1 fruit fly cellular context compared by ENCODE assay signal in genomic region chr3R:27111784-27112602, dm6.
TF ChIP-seq lines count a peak whose summit lies in the region.

TSS of gene gb (minus strand) at chr3R:27112270.
TSS of gene CG5815 (plus strand) at chr3R:27112566.

TF ChIP-seq in whole organism, embryonic, 481 proteins besides CTCF, POLR2A, EP300 and RAD21 (continued from another document and continues in another):
- TF ChIP-seq CG30431 (GFP tag; optimal IDR thresholded peaks at IDR 0.05; lab: Kevin White, UChicago): peak; percentile 89
- TF ChIP-seq CHES-1-like (GFP tag; optimal IDR thresholded peaks at IDR 0.05; lab: Kevin White, UChicago): peak; percentile 47
- TF ChIP-seq CG5953 (GFP tag; IDR thresholded peaks at IDR 0.05; lab: Robert Waterston, UW): peak; percentile 80
- TF ChIP-seq az2 (GFP tag; optimal IDR thresholded peaks at IDR 0.05; lab: Kevin White, UChicago): peak; percentile 92
- peak; percentile 65 for TF ChIP-seq CG17186 (GFP tag; optimal IDR thresholded peaks at IDR 0.05; lab: Kevin White, UChicago)
- TF ChIP-seq ATbp (GFP tag; optimal IDR thresholded peaks at IDR 0.05; lab: Kevin White, UChicago): peak; percentile 54
- peak; percentile 66 for TF ChIP-seq pum (GFP tag; optimal IDR thresholded peaks at IDR 0.05; lab: Kevin White, UChicago)
- peak; percentile 91 for TF ChIP-seq CG17385 (GFP tag; optimal IDR thresholded peaks at IDR 0.05; lab: Kevin White, UChicago)
- TF ChIP-seq HHEX (GFP tag; optimal IDR thresholded peaks at IDR 0.05; lab: Kevin White, UChicago): peak; percentile 89
- peak; percentile 83 for TF ChIP-seq CG7372 (GFP tag; IDR thresholded peaks at IDR 0.05; lab: Robert Waterston, UW)
- peak; percentile 88 for TF ChIP-seq gro (GFP tag; optimal IDR thresholded peaks at IDR 0.05; lab: Kevin White, UChicago)
- TF ChIP-seq CG7839 (tag; optimal IDR thresholded peaks at IDR 0.05; lab: Kevin White, UChicago): peak; percentile 88
- TF ChIP-seq kni (GFP tag; optimal IDR thresholded peaks at IDR 0.05; lab: Kevin White, UChicago): peak; percentile 98
- peak; percentile 85 for TF ChIP-seq CG18764 (GFP tag; optimal IDR thresholded peaks at IDR 0.05; lab: Kevin White, UChicago)
- peak; percentile 93 for TF ChIP-seq CG2712 (tag; optimal IDR thresholded peaks at IDR 0.05; lab: Kevin White, UChicago)
- peak; percentile 65 for TF ChIP-seq CG10321 (GFP tag; IDR thresholded peaks at IDR 0.05; lab: Robert Waterston, UW)
- peak; percentile 59 for TF ChIP-seq Atf-2 (GFP tag; optimal IDR thresholded peaks at IDR 0.05; lab: Kevin White, UChicago)
- peak; percentile 60; the same call in 1 of the 2 replicates for TF ChIP-seq Lim3 (GFP tag; IDR thresholded peaks at IDR 0.05; lab: Robert Waterston, UW)
- TF ChIP-seq CG2889 (GFP tag; IDR thresholded peaks at IDR 0.05; lab: Robert Waterston, UW): peak; percentile 85
- TF ChIP-seq corto (GFP tag; optimal IDR thresholded peaks at IDR 0.05; lab: Kevin White, UChicago): peak; percentile 88
- peak; percentile 77 for TF ChIP-seq B-H1 (GFP tag; IDR thresholded peaks at IDR 0.05; lab: Robert Waterston, UW)
- peak; percentile 32 for TF ChIP-seq CG15073 (GFP tag; optimal IDR thresholded peaks at IDR 0.05; lab: Kevin White, UChicago)
- peak; percentile 90 for TF ChIP-seq NFAT (GFP tag; IDR thresholded peaks at IDR 0.05; lab: Robert Waterston, UW)
- peak; percentile 86 for TF ChIP-seq CG5245 (GFP tag; optimal IDR thresholded peaks at IDR 0.05; lab: Kevin White, UChicago)
- TF ChIP-seq CG6683 (GFP tag; optimal IDR thresholded peaks at IDR 0.05; lab: Kevin White, UChicago): peak; percentile 81
- peak; percentile 95 for TF ChIP-seq Hmr (GFP tag; optimal IDR thresholded peaks at IDR 0.05; lab: Kevin White, UChicago)
- peak; percentile 83 for TF ChIP-seq BtbVII (GFP tag; optimal IDR thresholded peaks at IDR 0.05; lab: Kevin White, UChicago)
- peak; percentile 83 for TF ChIP-seq rib (GFP tag; IDR thresholded peaks at IDR 0.05; lab: Robert Waterston, UW)
- TF ChIP-seq cas (GFP tag; IDR thresholded peaks at IDR 0.05; lab: Robert Waterston, UW): peak; percentile 88
- peak; percentile 90 for TF ChIP-seq lbe (GFP tag; optimal IDR thresholded peaks at IDR 0.05; lab: Kevin White, UChicago)
- peak in 1 of 2 experiments; percentile 54 for TF ChIP-seq Hr78 (GFP tag; optimal IDR thresholded peaks at IDR 0.05; lab: Kevin White, UChicago)
- TF ChIP-seq CG17912 (GFP tag; optimal IDR thresholded peaks at IDR 0.05; lab: Kevin White, UChicago): peak; percentile 66
- peak; percentile 75; the same call in 2 of the 3 replicates for TF ChIP-seq CG11560 (tag; IDR thresholded peaks at IDR 0.05; lab: Robert Waterston, UW)
- TF ChIP-seq CG17612 (GFP tag; IDR thresholded peaks at IDR 0.05; lab: Robert Waterston, UW): peak; percentile 63; the same call in 1 of the 2 replicates
- peak; percentile 91 for TF ChIP-seq Ada2b (GFP tag; IDR thresholded peaks at IDR 0.05; lab: Robert Waterston, UW)
- TF ChIP-seq CG11093 (GFP tag; IDR thresholded peaks at IDR 0.05; lab: Robert Waterston, UW): peak; percentile 73
- TF ChIP-seq nerfin-1 (tag; optimal IDR thresholded peaks at IDR 0.05; lab: Kevin White, UChicago): peak; percentile 79
- peak; percentile 79 for TF ChIP-seq fu2 (GFP tag; optimal IDR thresholded peaks at IDR 0.05; lab: Kevin White, UChicago)
- peak; percentile 87 for TF ChIP-seq trem (tag; optimal IDR thresholded peaks at IDR 0.05; lab: Kevin White, UChicago)
- TF ChIP-seq CG11723 (GFP tag; optimal IDR thresholded peaks at IDR 0.05; lab: Kevin White, UChicago): no peak
- TF ChIP-seq Med (GFP tag; lab: Kevin White, UChicago): peak; percentile 97
- peak; percentile 78 for TF ChIP-seq CG31388 (GFP tag; optimal IDR thresholded peaks at IDR 0.05; lab: Kevin White, UChicago)
- peak; percentile 85 for TF ChIP-seq ewg (GFP tag; optimal IDR thresholded peaks at IDR 0.05; lab: Kevin White, UChicago)
- peak; percentile 88 for TF ChIP-seq CG7987 (GFP tag; optimal IDR thresholded peaks at IDR 0.05; lab: Kevin White, UChicago)
- peak; percentile 79 for TF ChIP-seq croc (GFP tag; conservative IDR thresholded peaks at IDR 0.05; lab: Robert Waterston, UW)
- TF ChIP-seq nmo (GFP tag; optimal IDR thresholded peaks at IDR 0.05; lab: Kevin White, UChicago): peak; percentile 94
- TF ChIP-seq repo (GFP tag; optimal IDR thresholded peaks at IDR 0.05; lab: Kevin White, UChicago): no peak
- peak; percentile 89 for TF ChIP-seq CG11247 (GFP tag; IDR thresholded peaks at IDR 0.05; lab: Robert Waterston, UW)
- peak; percentile 95 for TF ChIP-seq tin (GFP tag; optimal IDR thresholded peaks at IDR 0.05; lab: Kevin White, UChicago)
- TF ChIP-seq sens-2 (GFP tag; IDR thresholded peaks at IDR 0.05; lab: Robert Waterston, UW): peak; percentile 73; the same call in 1 of the 2 replicates
- peak; percentile 93 for TF ChIP-seq chn (GFP tag; optimal IDR thresholded peaks at IDR 0.05; lab: Kevin White, UChicago)
- TF ChIP-seq nom (GFP tag; optimal IDR thresholded peaks at IDR 0.05; lab: Kevin White, UChicago): no peak
- peak; percentile 86 for TF ChIP-seq tna (GFP tag; IDR thresholded peaks at IDR 0.05; lab: Robert Waterston, UW; ENCODE audit: partially characterized antibody)
- TF ChIP-seq CG4328 (GFP tag; optimal IDR thresholded peaks at IDR 0.05; lab: Kevin White, UChicago): peak; percentile 85
- TF ChIP-seq Asciz (GFP tag; optimal IDR thresholded peaks at IDR 0.05; lab: Kevin White, UChicago): peak; percentile 70
- peak; percentile 92 for TF ChIP-seq Sry-β (GFP tag; optimal IDR thresholded peaks at IDR 0.05; lab: Kevin White, UChicago)
- TF ChIP-seq Camta (GFP tag; optimal IDR thresholded peaks at IDR 0.05; lab: Kevin White, UChicago): peak; percentile 73
- TF ChIP-seq disco-r (GFP tag; optimal IDR thresholded peaks at IDR 0.05; lab: Kevin White, UChicago): peak; percentile 38
- peak; percentile 73 for TF ChIP-seq peb (GFP tag; IDR thresholded peaks at IDR 0.05; lab: Robert Waterston, UW)
- TF ChIP-seq ac (GFP tag; optimal IDR thresholded peaks at IDR 0.05; lab: Kevin White, UChicago): peak; percentile 52
- no peak for TF ChIP-seq CG12071 (GFP tag; optimal IDR thresholded peaks at IDR 0.05; lab: Kevin White, UChicago)
- TF ChIP-seq hbn (GFP tag; IDR thresholded peaks at IDR 0.05; lab: Robert Waterston, UW; ENCODE audit: partially characterized antibody): peak; percentile 94
- peak; percentile 95 for TF ChIP-seq lab (GFP tag; optimal IDR thresholded peaks at IDR 0.05; lab: Kevin White, UChicago)
- TF ChIP-seq gce (GFP tag; IDR thresholded peaks at IDR 0.05; lab: Robert Waterston, UW): peak; percentile 84
- peak; percentile 86 for TF ChIP-seq Opbp (GFP tag; IDR thresholded peaks at IDR 0.05; lab: Robert Waterston, UW; ENCODE audit: partially characterized antibody)
- peak; percentile 76 for TF ChIP-seq CG10274 (GFP tag; optimal IDR thresholded peaks at IDR 0.05; lab: Kevin White, UChicago)
- TF ChIP-seq zfh2 (GFP tag; optimal IDR thresholded peaks at IDR 0.05; lab: Kevin White, UChicago): peak; percentile 89
- TF ChIP-seq CG17361 (GFP tag; IDR thresholded peaks at IDR 0.05; lab: Robert Waterston, UW): peak; percentile 94
- TF ChIP-seq exex (tag; optimal IDR thresholded peaks at IDR 0.05; lab: Kevin White, UChicago): peak; percentile 61
- peak; percentile 87 for TF ChIP-seq CG18262 (tag; optimal IDR thresholded peaks at IDR 0.05; lab: Kevin White, UChicago)
- TF ChIP-seq zen (tag; optimal IDR thresholded peaks at IDR 0.05; lab: Kevin White, UChicago): peak; percentile 81
- TF ChIP-seq ash1 (GFP tag; optimal IDR thresholded peaks at IDR 0.05; lab: Kevin White, UChicago): no peak
- peak; percentile 93 for TF ChIP-seq CG3847 (GFP tag; IDR thresholded peaks at IDR 0.05; lab: Robert Waterston, UW)
- no peak for TF ChIP-seq dmrt99B (tag; optimal IDR thresholded peaks at IDR 0.05; lab: Kevin White, UChicago)
- 0 out of 3 replicates have a peak, but pooled peaks have one; percentile 53 for TF ChIP-seq sr (GFP tag; IDR thresholded peaks at IDR 0.05; lab: Robert Waterston, UW)
- peak; percentile 74; the same call in 2 of the 4 replicates for TF ChIP-seq chinmo (GFP tag; IDR thresholded peaks at IDR 0.05; lab: Robert Waterston, UW; ENCODE audit: partially characterized antibody)
- TF ChIP-seq lov (optimal IDR thresholded peaks at IDR 0.05; lab: Kevin White, UChicago): no peak
- peak; percentile 20; the same call in 1 of the 3 replicates for TF ChIP-seq lov (GFP tag; IDR thresholded peaks at IDR 0.05; lab: Robert Waterston, UW)
- TF ChIP-seq CG9215 (GFP tag; IDR thresholded peaks at IDR 0.05; lab: Robert Waterston, UW): peak; percentile 89
- TF ChIP-seq CG15514 (GFP tag; optimal IDR thresholded peaks at IDR 0.05; lab: Kevin White, UChicago): peak; percentile 87
- no peak; the same call in 1 of the 3 replicates for TF ChIP-seq z (GFP tag; IDR thresholded peaks at IDR 0.05; lab: Robert Waterston, UW)
- peak; percentile 96 for TF ChIP-seq Scr (GFP tag; IDR thresholded peaks at IDR 0.05; lab: Robert Waterston, UW; ENCODE audit: partially characterized antibody)
- peak; percentile 92 for TF ChIP-seq Sox102F (GFP tag; optimal IDR thresholded peaks at IDR 0.05; lab: Kevin White, UChicago)
- TF ChIP-seq gem (tag; optimal IDR thresholded peaks at IDR 0.05; lab: Kevin White, UChicago): peak; percentile 93
- TF ChIP-seq Gsc (GFP tag; IDR thresholded peaks at IDR 0.05; lab: Robert Waterston, UW): no peak
- no peak for TF ChIP-seq CG7745 (tag; optimal IDR thresholded peaks at IDR 0.05; lab: Kevin White, UChicago)
- peak; percentile 98 for TF ChIP-seq Doc3 (GFP tag; IDR thresholded peaks at IDR 0.05; lab: Robert Waterston, UW; ENCODE audit: partially characterized antibody)
- peak; percentile 67 for TF ChIP-seq Atf3 (GFP tag; optimal IDR thresholded peaks at IDR 0.05; lab: Kevin White, UChicago)
- peak; percentile 76 for TF ChIP-seq Hmx (GFP tag; optimal IDR thresholded peaks at IDR 0.05; lab: Kevin White, UChicago)
- peak; percentile 82 for TF ChIP-seq CG14050 (GFP tag; IDR thresholded peaks at IDR 0.05; lab: Robert Waterston, UW)
- TF ChIP-seq D19A (tag; optimal IDR thresholded peaks at IDR 0.05; lab: Kevin White, UChicago): peak; percentile 79
- TF ChIP-seq Pdp1 (GFP tag; optimal IDR thresholded peaks at IDR 0.05; lab: Kevin White, UChicago): peak; percentile 84 to 85
- TF ChIP-seq CG7786 (GFP tag; optimal IDR thresholded peaks at IDR 0.05; lab: Kevin White, UChicago): peak; percentile 67
- TF ChIP-seq CG2678 (tag; optimal IDR thresholded peaks at IDR 0.05; lab: Kevin White, UChicago): peak; percentile 92
- peak; percentile 78 to 84 for TF ChIP-seq chif (GFP tag; optimal IDR thresholded peaks at IDR 0.05; lab: Kevin White, UChicago)
- TF ChIP-seq sens (GFP tag; lab: Kevin White, UChicago): peak; percentile 97
- TF ChIP-seq CG7357 (GFP tag; IDR thresholded peaks at IDR 0.05; lab: Robert Waterston, UW): peak; percentile 78
- peak; percentile 80 for TF ChIP-seq CG13624 (GFP tag; optimal IDR thresholded peaks at IDR 0.05; lab: Kevin White, UChicago)
- TF ChIP-seq CG9437 (GFP tag; optimal IDR thresholded peaks at IDR 0.05; lab: Kevin White, UChicago): peak; percentile 75
- peak; percentile 82 for TF ChIP-seq CG4730 (GFP tag; IDR thresholded peaks at IDR 0.05; lab: Robert Waterston, UW)
- peak; percentile 17 for TF ChIP-seq pfk (GFP tag; optimal IDR thresholded peaks at IDR 0.05; lab: Kevin White, UChicago)
- TF ChIP-seq hb (GFP tag; IDR thresholded peaks at IDR 0.05; lab: Robert Waterston, UW; ENCODE audit: partially characterized antibody): peak; percentile 93
- TF ChIP-seq CG10431 (GFP tag; optimal IDR thresholded peaks at IDR 0.05; lab: Kevin White, UChicago): peak; percentile 57
- peak; percentile 50 for TF ChIP-seq CG1603 (tag; optimal IDR thresholded peaks at IDR 0.05; lab: Kevin White, UChicago)
- TF ChIP-seq tx (GFP tag; optimal IDR thresholded peaks at IDR 0.05; lab: Kevin White, UChicago): peak; percentile 59
- TF ChIP-seq wek (GFP tag; optimal IDR thresholded peaks at IDR 0.05; lab: Kevin White, UChicago): no peak
- TF ChIP-seq Stat92E (GFP tag; optimal IDR thresholded peaks at IDR 0.05; lab: Kevin White, UChicago): peak in 1 of 3 experiments; percentile 34
- TF ChIP-seq so (GFP tag; IDR thresholded peaks at IDR 0.05; lab: Robert Waterston, UW): peak; percentile 79; the same call in 2 of the 3 replicates
- TF ChIP-seq PHDP (tag; optimal IDR thresholded peaks at IDR 0.05; lab: Kevin White, UChicago): peak; percentile 92
- peak; percentile 70 for TF ChIP-seq CG6854 (GFP tag; optimal IDR thresholded peaks at IDR 0.05; lab: Kevin White, UChicago)
- TF ChIP-seq btn (GFP tag; optimal IDR thresholded peaks at IDR 0.05; lab: Kevin White, UChicago): peak; percentile 26
- TF ChIP-seq HLH3B (GFP tag; IDR thresholded peaks at IDR 0.05; lab: Robert Waterston, UW): peak; percentile 86
- TF ChIP-seq CG12236 (GFP tag; optimal IDR thresholded peaks at IDR 0.05; lab: Kevin White, UChicago): peak; percentile 16
- TF ChIP-seq nau (GFP tag; optimal IDR thresholded peaks at IDR 0.05; lab: Kevin White, UChicago): no peak
- TF ChIP-seq CG8359 (GFP tag; optimal IDR thresholded peaks at IDR 0.05; lab: Kevin White, UChicago; ENCODE audit: borderline replicate concordance): peak; percentile 70
- peak; percentile 51 for TF ChIP-seq en (GFP tag; optimal IDR thresholded peaks at IDR 0.05; lab: Kevin White, UChicago)
- peak; percentile 89 for TF ChIP-seq Six4 (GFP tag; optimal IDR thresholded peaks at IDR 0.05; lab: Kevin White, UChicago)
- peak; percentile 89 for TF ChIP-seq MBD-R2 (GFP tag; IDR thresholded peaks at IDR 0.05; lab: Robert Waterston, UW)
- TF ChIP-seq E2f1 (GFP tag; IDR thresholded peaks at IDR 0.05; lab: Robert Waterston, UW): peak; percentile 84
- peak; percentile 96 for TF ChIP-seq CG2129 (GFP tag; IDR thresholded peaks at IDR 0.05; lab: Robert Waterston, UW; ENCODE audit: partially characterized antibody)
- peak; percentile 95 for TF ChIP-seq CoRest (tag; optimal IDR thresholded peaks at IDR 0.05; lab: Kevin White, UChicago)
- TF ChIP-seq CG16813 (GFP tag; IDR thresholded peaks at IDR 0.05; lab: Robert Waterston, UW; ENCODE audit: partially characterized antibody): peak; percentile 96
- TF ChIP-seq phol (tag; optimal IDR thresholded peaks at IDR 0.05; lab: Kevin White, UChicago): peak; percentile 92
- peak; percentile 89 to 92 for TF ChIP-seq dpn (GFP tag; optimal IDR thresholded peaks at IDR 0.05; lab: Kevin White, UChicago)
- TF ChIP-seq caup (GFP tag; optimal IDR thresholded peaks at IDR 0.05; lab: Kevin White, UChicago; ENCODE audit: severe bottlenecking): peak; percentile 93
- peak; percentile 95 for TF ChIP-seq Lhr (GFP tag; optimal IDR thresholded peaks at IDR 0.05; lab: Kevin White, UChicago)
- peak; percentile 69 for TF ChIP-seq wor (GFP tag; IDR thresholded peaks at IDR 0.05; lab: Robert Waterston, UW)
- peak; percentile 83; the same call in 2 of the 3 replicates for TF ChIP-seq CG3726 (GFP tag; IDR thresholded peaks at IDR 0.05; lab: Robert Waterston, UW)
- no peak for TF ChIP-seq fru (optimal IDR thresholded peaks at IDR 0.05; lab: Kevin White, UChicago)
